Fruit fly (Drosophila melanogaster): Measurements from ENCODE around the gene SLIRP1.

Gene SLIRP1

DNA sequence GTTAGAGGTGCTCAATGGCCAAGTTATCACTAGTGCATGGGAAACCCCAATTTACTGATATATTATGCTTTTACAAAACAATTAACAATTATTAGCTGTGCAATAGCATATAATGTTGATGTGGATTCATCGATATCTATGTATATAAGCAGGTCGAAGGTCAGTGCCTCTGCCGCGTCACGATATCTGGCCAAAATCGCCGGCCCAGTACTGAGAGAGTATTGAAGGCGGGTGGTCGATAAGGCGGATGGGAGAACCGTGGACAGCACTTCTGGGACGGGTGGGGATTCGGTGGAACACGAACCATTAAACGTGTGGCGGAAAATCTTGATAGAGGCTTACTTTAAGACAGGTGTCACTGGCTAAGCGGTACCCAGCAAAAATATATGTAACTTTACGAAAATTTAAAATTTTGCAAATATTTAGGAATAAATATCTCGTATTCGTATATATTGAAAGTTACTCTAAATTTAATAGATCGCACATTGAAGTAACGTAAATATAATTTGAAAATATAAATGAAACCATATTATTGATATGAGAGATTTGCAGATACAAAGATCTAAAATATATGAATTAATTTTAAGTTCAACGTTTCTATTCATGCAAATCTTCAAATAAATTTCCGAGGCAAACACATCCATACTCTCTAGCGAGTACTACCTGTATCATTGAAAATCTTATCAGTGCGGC, 3.3 kb upstream of the SLIRP1 start (continued):
- no peak; the same call in 1 of the 2 replicates for TF ChIP-seq CG6272 (GFP tag; IDR thresholded peaks at IDR 0.05)
- peak; percentile 46 for TF ChIP-seq vvl (GFP tag; IDR thresholded peaks at IDR 0.05)
- peak; percentile 69 for TF ChIP-seq phol (tag; optimal IDR thresholded peaks at IDR 0.05)
- no peak for TF ChIP-seq CG14965 (GFP tag; optimal IDR thresholded peaks at IDR 0.05; ENCODE audit: borderline replicate concordance)
- peak; percentile 31 for TF ChIP-seq Max (GFP tag; optimal IDR thresholded peaks at IDR 0.05)
- peak; percentile 15 for TF ChIP-seq CG15514 (GFP tag; optimal IDR thresholded peaks at IDR 0.05)
- TF ChIP-seq CG30431 (GFP tag; optimal IDR thresholded peaks at IDR 0.05) = no peak
- no peak for TF ChIP-seq so (GFP tag; IDR thresholded peaks at IDR 0.05)
- TF ChIP-seq CG6813 (GFP tag; optimal IDR thresholded peaks at IDR 0.05) = no peak
- peak; percentile 17 for TF ChIP-seq CG3995 (GFP tag; optimal IDR thresholded peaks at IDR 0.05)
- TF ChIP-seq bab2 (GFP tag; optimal IDR thresholded peaks at IDR 0.05) = no peak
- no peak for TF ChIP-seq CG7928 (GFP tag; optimal IDR thresholded peaks at IDR 0.05)
- peak; percentile 66 for TF ChIP-seq CG6683 (GFP tag; optimal IDR thresholded peaks at IDR 0.05)
- TF ChIP-seq croc (GFP tag; conservative IDR thresholded peaks at IDR 0.05) = peak; percentile 20; the same call in 1 of the 3 replicates
- TF ChIP-seq CG3281 (GFP tag; optimal IDR thresholded peaks at IDR 0.05) = peak; percentile 74
- TF ChIP-seq kni (GFP tag; optimal IDR thresholded peaks at IDR 0.05) = no peak
- TF ChIP-seq HLH3B (GFP tag; IDR thresholded peaks at IDR 0.05) = 0 out of 2 replicates have a peak, but pooled peaks have one; percentile 5
- TF ChIP-seq CG11093 (GFP tag; IDR thresholded peaks at IDR 0.05) = 0 out of 3 replicates have a peak, but pooled peaks have one; percentile 41
- peak; percentile 50 for TF ChIP-seq D19B (GFP tag; optimal IDR thresholded peaks at IDR 0.05)
- no peak for TF ChIP-seq HmgD (GFP tag; optimal IDR thresholded peaks at IDR 0.05)
- TF ChIP-seq ara (GFP tag; IDR thresholded peaks at IDR 0.05) = no peak
- no peak for TF ChIP-seq CG10321 (GFP tag; IDR thresholded peaks at IDR 0.05)
- TF ChIP-seq gcm (GFP tag; optimal IDR thresholded peaks at IDR 0.05) = no peak
- TF ChIP-seq Tbp (GFP tag; optimal IDR thresholded peaks at IDR 0.05) = no peak
- no peak for TF ChIP-seq CG8478 (optimal IDR thresholded peaks at IDR 0.05)
- TF ChIP-seq CG6854 (GFP tag; optimal IDR thresholded peaks at IDR 0.05) = no peak
- no peak for TF ChIP-seq p53 (GFP tag; optimal IDR thresholded peaks at IDR 0.05)
- TF ChIP-seq MTF-1 (GFP tag; optimal IDR thresholded peaks at IDR 0.05; ENCODE audit: borderline replicate concordance) = no peak
- peak; percentile 92 for TF ChIP-seq cwo (GFP tag; optimal IDR thresholded peaks at IDR 0.05)
- TF ChIP-seq chif (GFP tag; optimal IDR thresholded peaks at IDR 0.05) = no peak
- TF ChIP-seq CG4424 (GFP tag; optimal IDR thresholded peaks at IDR 0.05) = peak; percentile 51
- TF ChIP-seq fru (optimal IDR thresholded peaks at IDR 0.05) = no peak
- no peak for TF ChIP-seq HLHmδ (GFP tag; optimal IDR thresholded peaks at IDR 0.05)
- 0 out of 2 replicates have a peak, but pooled peaks have one; percentile 36 for TF ChIP-seq klu (GFP tag; IDR thresholded peaks at IDR 0.05)
- TF ChIP-seq CG2712 (tag; optimal IDR thresholded peaks at IDR 0.05) = peak; percentile 77
- peak; percentile 82 for TF ChIP-seq CG13296 (GFP tag; optimal IDR thresholded peaks at IDR 0.05)
- no peak for TF ChIP-seq fd3F (GFP tag; optimal IDR thresholded peaks at IDR 0.05)
- TF ChIP-seq tgo (GFP tag; IDR thresholded peaks at IDR 0.05) = peak; percentile 46; the same call in 1 of the 3 replicates
- peak; percentile 78 for TF ChIP-seq grau (tag; optimal IDR thresholded peaks at IDR 0.05)
- TF ChIP-seq CG8388 (GFP tag; optimal IDR thresholded peaks at IDR 0.05) = no peak
- peak; percentile 49 for TF ChIP-seq CG14710 (tag; optimal IDR thresholded peaks at IDR 0.05)
- peak; percentile 20 for TF ChIP-seq kah (GFP tag; optimal IDR thresholded peaks at IDR 0.05)
- TF ChIP-seq BtbVII (GFP tag; optimal IDR thresholded peaks at IDR 0.05) = peak; percentile 51
- TF ChIP-seq trem (tag; optimal IDR thresholded peaks at IDR 0.05) = peak; percentile 13
- peak; percentile 63 for TF ChIP-seq D19A (tag; optimal IDR thresholded peaks at IDR 0.05)
- TF ChIP-seq CG17568 (GFP tag; optimal IDR thresholded peaks at IDR 0.05) = no peak
- peak; percentile 41 for TF ChIP-seq sens (GFP tag)
- no peak for TF ChIP-seq ash1 (GFP tag; optimal IDR thresholded peaks at IDR 0.05)
- no peak for TF ChIP-seq Gug (GFP tag; IDR thresholded peaks at IDR 0.05)
- TF ChIP-seq CG7372 (GFP tag; IDR thresholded peaks at IDR 0.05) = peak; percentile 50; the same call in 1 of the 2 replicates

Measured in whole organism, embryonic.